Fruit fly (Drosophila melanogaster) whole organism, adult: ENCODE results near the gene AIF.

ENCODE experiments used
- CG7045 ChIP-seq: fragments of 200-800 bp; sonication (Bioruptor generic); optimal IDR thresholded peaks from 2 replicates; lab custom pipeline; 2017; ENCODE audit warnings: missing biosample characterization, mild to moderate bottlenecking, missing genetic modification characterization
- Mnt ChIP-seq: fragments of 200-800 bp; sonication (Bioruptor generic); optimal IDR thresholded peaks from 2 replicates; lab custom pipeline; 2016; ENCODE audit warnings: missing biosample characterization, mild to moderate bottlenecking, missing genetic modification characterization
- ovo ChIP-seq: fragments of 200-800 bp; sonication (Bioruptor generic); optimal IDR thresholded peaks from 2 replicates; lab custom pipeline; 2016; ENCODE audit warnings: missing biosample characterization, missing genetic modification characterization
- pad ChIP-seq: fragments of 200-800 bp; sonication (Bioruptor generic); optimal IDR thresholded peaks from 3 replicates; lab custom pipeline; 2017; ENCODE audit warnings: missing biosample characterization, missing genetic modification characterization, mild to moderate bottlenecking, moderate library complexity, missing genetic modification reagents

DNA sequence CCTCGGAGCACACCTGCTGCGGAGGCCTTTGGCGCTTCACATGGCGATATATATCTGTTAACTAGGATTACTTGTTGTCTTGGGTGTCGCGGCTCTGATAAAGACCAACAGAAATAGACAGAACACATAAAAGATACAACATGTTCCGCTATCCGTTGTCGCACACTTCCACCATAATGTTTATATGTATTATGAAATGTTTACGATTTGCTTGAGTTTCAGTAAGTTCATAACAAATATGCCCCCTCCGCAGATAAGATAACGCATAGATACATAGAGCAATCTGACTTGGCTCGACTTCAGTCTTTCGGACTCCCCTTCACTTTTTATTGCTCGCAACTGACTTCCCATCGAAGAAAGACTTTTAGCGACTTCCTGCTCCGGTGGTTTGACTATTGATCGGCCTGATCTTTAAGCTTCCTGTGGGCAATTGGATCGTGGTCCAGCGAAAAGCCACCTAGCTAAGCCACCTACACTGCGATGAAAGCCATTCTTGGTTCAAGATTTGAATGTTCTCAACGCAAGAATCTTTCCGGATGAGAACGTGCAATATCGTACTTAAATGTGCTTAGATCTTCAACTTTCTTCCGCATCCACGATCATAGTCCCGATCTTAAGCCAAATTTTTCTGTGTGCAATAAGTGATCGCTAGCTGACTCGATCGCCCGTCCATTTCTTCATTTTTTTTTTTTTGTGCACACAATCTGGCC, 16.8 kb downstream of the AIF start:
- TF ChIP-seq CG7045 (GFP tag; lab: Kevin White, UChicago) (no peak), ovo (GFP tag; lab: Kevin White, UChicago) (no peak), Mnt (no peak), pad (GFP tag; lab: Kevin White, UChicago) (no peak)
